Fruit fly (Drosophila melanogaster): ENCODE data around the gene CG4325.

CG4325 gene

DNA sequence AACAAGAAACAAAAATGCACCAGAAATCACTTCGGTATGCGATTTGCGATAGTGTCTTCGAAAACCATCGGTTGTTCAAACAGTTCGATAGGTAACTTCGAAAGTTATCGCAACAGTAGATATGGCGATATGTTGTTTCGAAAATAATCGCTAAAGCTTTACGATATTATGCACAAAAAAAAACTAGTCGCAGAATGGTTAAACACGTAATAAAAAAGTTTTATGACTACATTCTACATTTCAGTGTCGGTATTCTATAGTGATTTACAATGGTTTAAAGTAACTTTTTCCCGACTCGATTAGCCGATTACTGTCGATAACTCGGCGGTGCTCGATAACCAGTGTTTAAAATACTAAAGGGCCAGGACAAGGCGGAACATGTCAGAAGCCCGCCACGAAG is 21.5 kb upstream of the CG4325 start, which contains the start of gene CG4281 (continued):
- no peak for TF ChIP-seq CG5245 (GFP tag; optimal IDR thresholded peaks at IDR 0.05)
- no peak for TF ChIP-seq CG2875 (GFP tag; optimal IDR thresholded peaks at IDR 0.05)
- TF ChIP-seq chn (GFP tag; optimal IDR thresholded peaks at IDR 0.05) = no peak
- no peak for TF ChIP-seq ci (GFP tag; IDR thresholded peaks at IDR 0.05)
- TF ChIP-seq CG10959 (GFP tag; IDR thresholded peaks at IDR 0.05) = no peak
- no peak for TF ChIP-seq ERR (GFP tag; optimal IDR thresholded peaks at IDR 0.05)
- no peak for TF ChIP-seq zf30C (GFP tag; optimal IDR thresholded peaks at IDR 0.05)
- TF ChIP-seq B-H2 (GFP tag; optimal IDR thresholded peaks at IDR 0.05) = no peak
- TF ChIP-seq CG14710 (tag; optimal IDR thresholded peaks at IDR 0.05) = peak; percentile 47
- no peak for TF ChIP-seq ac (GFP tag; optimal IDR thresholded peaks at IDR 0.05)
- TF ChIP-seq CG1233 (GFP tag; optimal IDR thresholded peaks at IDR 0.05) = no peak
- TF ChIP-seq CG2199 (GFP tag; IDR thresholded peaks at IDR 0.05) = no peak
- no peak for TF ChIP-seq repo (GFP tag; optimal IDR thresholded peaks at IDR 0.05)
- TF ChIP-seq CG17328 (GFP tag; IDR thresholded peaks at IDR 0.05) = no peak
- TF ChIP-seq CG17385 (GFP tag; optimal IDR thresholded peaks at IDR 0.05) = no peak
- TF ChIP-seq CG1602 (GFP tag; optimal IDR thresholded peaks at IDR 0.05) = no peak
- no peak for TF ChIP-seq mam (GFP tag; optimal IDR thresholded peaks at IDR 0.05)
- no peak for TF ChIP-seq ase (GFP tag; IDR thresholded peaks at IDR 0.05)
- TF ChIP-seq Tbp (GFP tag; optimal IDR thresholded peaks at IDR 0.05) = peak; percentile 4
- no peak for TF ChIP-seq caup (GFP tag; optimal IDR thresholded peaks at IDR 0.05; ENCODE audit: severe bottlenecking)
- TF ChIP-seq pum (GFP tag; optimal IDR thresholded peaks at IDR 0.05) = no peak
- TF ChIP-seq CG2202 (tag; optimal IDR thresholded peaks at IDR 0.05) = no peak
- TF ChIP-seq Rfx (GFP tag; IDR thresholded peaks at IDR 0.05) = no peak
- no peak for TF ChIP-seq CG7987 (GFP tag; optimal IDR thresholded peaks at IDR 0.05)
- no peak for TF ChIP-seq gcm2 (GFP tag; optimal IDR thresholded peaks at IDR 0.05)
- TF ChIP-seq Camta (GFP tag; optimal IDR thresholded peaks at IDR 0.05) = no peak
- TF ChIP-seq CG3838 (GFP tag; optimal IDR thresholded peaks at IDR 0.05) = no peak
- TF ChIP-seq Bgb (GFP tag; IDR thresholded peaks at IDR 0.05; ENCODE audit: partially characterized antibody) = peak; percentile 93
- TF ChIP-seq tup (GFP tag; optimal IDR thresholded peaks at IDR 0.05) = no peak
- no peak for TF ChIP-seq cwo (GFP tag; optimal IDR thresholded peaks at IDR 0.05)
- TF ChIP-seq E2f2 (GFP tag; IDR thresholded peaks at IDR 0.05) = peak; percentile 82
- TF ChIP-seq CG6791 (GFP tag; IDR thresholded peaks at IDR 0.05; ENCODE audit: partially characterized antibody) = peak; percentile 82
- TF ChIP-seq kay (GFP tag; optimal IDR thresholded peaks at IDR 0.05) = no peak
- no peak for TF ChIP-seq ab (GFP tag; optimal IDR thresholded peaks at IDR 0.05)
- no peak for TF ChIP-seq Atf-2 (GFP tag; optimal IDR thresholded peaks at IDR 0.05)
- peak in 1 of 3 experiments; percentile 41 for TF ChIP-seq Stat92E (GFP tag; optimal IDR thresholded peaks at IDR 0.05)
- no peak for TF ChIP-seq BtbVII (GFP tag; optimal IDR thresholded peaks at IDR 0.05)
- TF ChIP-seq Hr3 (GFP tag; optimal IDR thresholded peaks at IDR 0.05) = no peak
- no peak for TF ChIP-seq mirr (GFP tag; optimal IDR thresholded peaks at IDR 0.05)
- TF ChIP-seq TFAM (GFP tag; optimal IDR thresholded peaks at IDR 0.05) = no peak
- TF ChIP-seq CG3726 (GFP tag; IDR thresholded peaks at IDR 0.05) = no peak
- TF ChIP-seq Rx (GFP tag; IDR thresholded peaks at IDR 0.05) = no peak
- no peak for TF ChIP-seq CG15073 (GFP tag; optimal IDR thresholded peaks at IDR 0.05)
- no peak for TF ChIP-seq CG12104 (GFP tag; optimal IDR thresholded peaks at IDR 0.05)
- TF ChIP-seq Med (GFP tag) = peak; percentile 58
- TF ChIP-seq CTCF (GFP tag; optimal IDR thresholded peaks at IDR 0.05) = no peak
- no peak for TF ChIP-seq CG3163 (GFP tag; optimal IDR thresholded peaks at IDR 0.05)
- TF ChIP-seq CG10366 (GFP tag; IDR thresholded peaks at IDR 0.05) = no peak
- no peak for TF ChIP-seq CG4360 (GFP tag; IDR thresholded peaks at IDR 0.05)
- no peak for TF ChIP-seq psq (GFP tag; optimal IDR thresholded peaks at IDR 0.05)
- TF ChIP-seq unpg (GFP tag; optimal IDR thresholded peaks at IDR 0.05) = no peak
- TF ChIP-seq Spps (tag; optimal IDR thresholded peaks at IDR 0.05) = no peak
- peak; percentile 99 for TF ChIP-seq CG34224 (GFP tag; IDR thresholded peaks at IDR 0.05; ENCODE audit: partially characterized antibody)
